Worm (Caenorhabditis elegans): ENCODE data around the gene srh-113.

- TF ChIP-seq sptf-1 (tag; optimal IDR thresholded peaks at IDR 0.05) (no peak), ceh-43 (GFP tag; optimal IDR thresholded peaks at IDR 0.05) (no peak), nhr-28 (tag; optimal IDR thresholded peaks at IDR 0.05) (no peak), lin-13 (tag; optimal IDR thresholded peaks at IDR 0.05) (no peak)
Observed at ce11 chrV:17238799-17239198, 26.0 kb downstream of the srh-113 start, which contains the start of gene T19C9.8.

Data from whole organism, mixed stage, embryonic.